Fruit fly (Drosophila melanogaster): ENCODE data around the gene CG9166.

Gene CG9166

DNA sequence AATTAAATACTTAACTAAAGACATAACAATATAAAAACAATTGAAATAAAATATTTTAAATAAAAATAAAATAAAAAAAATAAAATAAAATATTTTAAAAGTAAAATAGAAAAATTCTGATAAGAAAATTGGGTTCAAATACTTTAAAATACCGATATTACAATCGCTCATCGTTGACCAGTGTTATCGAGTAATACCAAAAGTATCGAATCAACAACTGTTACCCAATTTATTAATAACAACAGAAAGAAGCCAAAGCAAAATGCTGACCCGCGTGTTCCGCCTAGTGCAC lies at the start of gene CG9166:
Gene CG9166 (plus strand): TSS at position 193 of the 292 bp plus-strand sequence.
- TF ChIP-seq EcR (GFP tag; optimal IDR thresholded peaks at IDR 0.05) (no peak), CG8478 (optimal IDR thresholded peaks at IDR 0.05) (no peak)

DNA sequence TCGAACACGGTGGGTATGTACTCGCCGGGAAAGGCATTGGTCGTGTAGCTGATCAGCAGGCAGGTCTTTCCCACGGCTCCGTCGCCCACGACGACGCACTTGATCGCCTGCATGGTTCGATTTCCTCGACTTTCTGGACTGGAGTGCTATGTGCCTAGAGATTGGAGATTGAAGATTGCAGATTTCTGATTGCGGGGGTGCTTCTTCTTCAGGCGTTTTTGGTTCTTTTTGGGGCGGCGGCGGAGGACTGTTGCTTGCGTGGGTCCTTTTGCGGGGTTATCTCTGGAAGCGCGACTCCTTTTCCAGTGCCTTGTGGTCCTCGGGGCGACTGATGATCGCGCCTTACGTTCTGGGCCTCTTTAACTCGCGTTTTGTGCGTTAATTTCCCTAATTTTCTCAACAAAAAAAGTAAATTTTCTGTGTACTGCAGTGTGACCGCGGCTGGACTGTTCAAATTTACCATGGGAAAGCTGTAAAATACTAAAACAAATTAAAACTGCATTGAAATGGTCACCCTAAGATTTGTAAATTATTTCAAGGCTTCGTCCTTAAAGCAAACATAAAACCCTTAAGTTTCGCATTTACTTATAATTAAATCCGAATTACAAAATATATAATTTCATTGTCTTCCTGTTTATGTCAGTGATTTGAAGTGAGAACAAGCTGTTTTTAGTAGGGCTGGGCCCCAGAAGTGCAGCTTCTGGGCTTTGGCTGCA lies 48.5 kb upstream of the CG9166 start, which contains the start of the genes Rac1 and Acat2:
Gene Rac1 (minus strand): TSS at position 450 of the 716 bp plus-strand sequence.
Gene Acat2 (plus strand): TSS at position 711 of the 716 bp plus-strand sequence.
- no peak for TF ChIP-seq usp (GFP tag; optimal IDR thresholded peaks at IDR 0.05)
- no peak for TF ChIP-seq pan (optimal IDR thresholded peaks at IDR 0.05)
- no peak for TF ChIP-seq CG8478 (optimal IDR thresholded peaks at IDR 0.05)
- no peak for TF ChIP-seq EcR (GFP tag; optimal IDR thresholded peaks at IDR 0.05)
- no peak for TF ChIP-seq Dll (optimal IDR thresholded peaks at IDR 0.05)
- no peak for TF ChIP-seq psq (optimal IDR thresholded peaks at IDR 0.05)

DNA sequence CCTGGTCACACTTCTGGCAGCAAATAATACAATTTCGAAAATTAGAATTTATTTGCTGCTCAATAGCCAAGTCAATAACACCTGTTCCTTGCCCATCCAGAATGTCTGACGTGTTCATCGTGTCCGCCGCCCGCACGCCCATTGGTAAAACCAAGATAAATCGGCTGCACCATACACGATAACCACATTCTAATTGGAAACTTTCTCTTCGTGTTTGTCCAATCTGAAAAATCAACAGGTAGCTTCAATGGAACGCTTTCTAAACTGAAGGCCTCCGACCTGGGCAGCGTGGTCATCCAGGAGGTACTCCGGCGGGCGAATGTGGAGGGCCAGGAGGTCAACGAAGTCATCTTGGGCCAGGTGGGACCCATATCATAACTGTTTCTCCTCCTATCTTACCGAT lies 48.0 kb upstream of the CG9166 start:
- TF ChIP-seq Dll (optimal IDR thresholded peaks at IDR 0.05), result no peak
- no peak for TF ChIP-seq usp (GFP tag; optimal IDR thresholded peaks at IDR 0.05)
- TF ChIP-seq EcR (GFP tag; optimal IDR thresholded peaks at IDR 0.05), result no peak
- TF ChIP-seq pan (optimal IDR thresholded peaks at IDR 0.05), result no peak
- TF ChIP-seq CG8478 (optimal IDR thresholded peaks at IDR 0.05), result no peak
- no peak for TF ChIP-seq psq (optimal IDR thresholded peaks at IDR 0.05)

DNA sequence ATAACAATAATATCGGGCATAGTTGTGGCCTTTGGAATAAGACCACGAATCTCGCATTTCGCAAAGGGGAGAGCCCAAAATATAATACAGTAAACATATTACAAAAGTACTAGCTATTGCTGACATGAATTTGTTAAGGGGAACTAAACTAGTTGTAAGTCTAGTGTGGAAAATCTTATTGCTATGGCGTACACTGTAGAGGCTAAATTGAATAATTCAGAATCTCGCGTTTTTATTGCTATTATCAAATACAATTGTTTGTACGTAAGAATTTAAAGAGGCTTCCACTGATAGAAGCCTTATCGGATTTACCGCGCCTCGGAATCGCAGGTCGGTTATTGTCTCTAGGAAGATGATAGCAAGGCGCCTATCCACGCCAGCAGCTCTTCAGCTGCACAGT lies 45.6 kb upstream of the CG9166 start:
- TF ChIP-seq pan (optimal IDR thresholded peaks at IDR 0.05) (no peak), CG8478 (optimal IDR thresholded peaks at IDR 0.05) (no peak), psq (optimal IDR thresholded peaks at IDR 0.05) (no peak), usp (GFP tag; optimal IDR thresholded peaks at IDR 0.05) (no peak), EcR (GFP tag; optimal IDR thresholded peaks at IDR 0.05) (no peak), Dll (optimal IDR thresholded peaks at IDR 0.05) (no peak)

DNA sequence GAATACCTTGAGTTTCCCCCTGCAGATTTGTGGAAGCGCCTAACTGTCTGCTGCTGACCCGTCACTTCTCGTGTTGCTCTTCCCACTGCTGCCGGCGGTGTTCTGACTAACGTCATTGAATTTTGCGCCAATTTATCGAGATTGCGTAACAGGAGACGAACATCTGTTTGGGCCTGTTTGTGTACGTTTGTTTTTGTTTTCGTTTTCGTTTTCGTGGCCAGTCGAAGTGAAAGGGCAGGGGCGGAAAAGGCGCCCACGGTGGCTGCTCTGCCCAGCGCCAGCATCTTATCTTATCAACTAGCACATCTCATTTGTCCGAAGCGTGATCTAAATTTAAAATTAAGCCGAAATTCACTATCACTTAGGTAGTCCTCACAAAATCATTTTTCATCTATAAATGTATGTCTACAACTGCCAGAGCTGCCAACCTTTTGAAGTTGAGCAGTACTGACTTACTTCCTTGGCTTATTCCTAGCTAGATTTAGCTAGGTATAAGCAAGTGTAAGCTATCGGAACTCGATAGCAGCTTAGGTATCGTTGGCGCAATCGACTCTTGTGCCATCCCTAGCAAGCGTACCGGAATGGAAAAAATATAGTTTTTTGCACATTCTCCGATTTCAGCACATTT lies 43.8 kb upstream of the CG9166 start, which contains the start of the genes Ctr9 and Nt5a:
Gene Ctr9 (plus strand): TSS at position 220 of the 628 bp plus-strand sequence.
Gene Nt5a (minus strand): TSS at position 414 of the 628 bp plus-strand sequence.
- no peak for TF ChIP-seq psq (optimal IDR thresholded peaks at IDR 0.05)
- no peak for TF ChIP-seq usp (GFP tag; optimal IDR thresholded peaks at IDR 0.05)
- no peak for TF ChIP-seq pan (optimal IDR thresholded peaks at IDR 0.05)
- TF ChIP-seq EcR (GFP tag; optimal IDR thresholded peaks at IDR 0.05), result no peak
- TF ChIP-seq CG8478 (optimal IDR thresholded peaks at IDR 0.05), result no peak
- no peak for TF ChIP-seq Dll (optimal IDR thresholded peaks at IDR 0.05)

DNA sequence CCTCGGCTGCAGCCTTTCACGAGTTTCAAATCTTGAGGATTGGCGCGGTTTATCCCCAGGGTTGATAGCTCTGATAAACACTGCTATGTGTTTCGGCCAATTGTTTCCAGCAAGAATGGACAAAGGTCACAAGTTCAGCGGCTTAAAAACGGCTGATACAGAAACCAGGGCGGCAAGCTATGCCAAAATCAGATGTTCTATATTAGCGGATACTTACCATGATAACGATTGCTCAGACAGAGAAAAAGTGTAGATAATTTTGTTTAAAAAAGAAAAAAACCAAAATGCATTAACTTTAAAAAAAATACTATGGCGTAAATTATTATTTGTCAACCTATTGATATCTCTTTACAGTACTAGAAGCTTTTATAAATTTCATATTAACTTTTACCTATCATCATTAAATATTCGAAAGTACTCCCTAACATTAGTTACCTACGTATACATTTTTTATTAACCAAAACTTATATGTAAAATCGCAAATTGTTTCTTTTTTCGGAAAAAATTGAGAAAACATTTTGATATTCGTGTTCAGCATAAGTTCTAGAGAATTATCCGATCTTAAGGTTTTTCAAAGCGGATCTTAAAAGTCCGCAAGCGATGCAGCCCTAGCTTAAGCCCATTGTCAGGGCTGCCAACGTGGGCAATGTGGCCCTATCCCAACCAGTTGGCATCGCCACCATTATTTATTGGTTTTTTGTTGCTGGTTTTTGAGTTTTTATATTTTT lies 37.7 kb upstream of the CG9166 start, which contains the start of the genes sturkopf and Herc4:
Gene sturkopf (minus strand): TSS at position 339 of the 728 bp plus-strand sequence.
Gene Herc4 (plus strand): TSS at position 658 of the 728 bp plus-strand sequence.
- TF ChIP-seq psq (optimal IDR thresholded peaks at IDR 0.05) (no peak), CG8478 (optimal IDR thresholded peaks at IDR 0.05) (no peak), pan (optimal IDR thresholded peaks at IDR 0.05) (no peak), EcR (GFP tag; optimal IDR thresholded peaks at IDR 0.05) (no peak), Dll (optimal IDR thresholded peaks at IDR 0.05) (no peak), usp (GFP tag; optimal IDR thresholded peaks at IDR 0.05) (no peak)

DNA sequence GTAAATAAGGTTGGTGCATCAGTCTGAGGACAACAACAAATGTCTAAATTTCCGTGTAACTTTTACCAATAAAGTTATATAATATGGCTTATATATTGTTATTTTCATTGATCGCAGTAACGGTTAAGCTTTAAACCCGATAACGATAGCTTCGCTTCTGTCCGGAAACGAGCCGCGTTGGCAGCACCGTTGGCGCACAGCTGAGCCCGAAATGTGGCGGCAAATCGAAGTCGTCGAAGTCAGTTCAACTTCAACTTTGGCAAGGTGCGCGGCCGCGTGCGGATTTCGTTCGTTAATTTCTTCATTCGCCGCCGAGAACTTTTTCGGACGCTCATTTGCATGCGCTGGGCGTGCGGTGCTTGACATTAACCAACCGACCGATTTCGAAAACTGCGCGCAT lies 32.7 kb upstream of the CG9166 start, which contains the start of gene Myo61F:
Gene Myo61F (plus strand): TSS at position 240 of the 400 bp plus-strand sequence.
- TF ChIP-seq CG8478 (optimal IDR thresholded peaks at IDR 0.05) (no peak), psq (optimal IDR thresholded peaks at IDR 0.05) (no peak), usp (GFP tag; optimal IDR thresholded peaks at IDR 0.05) (no peak), EcR (GFP tag; optimal IDR thresholded peaks at IDR 0.05) (no peak), pan (optimal IDR thresholded peaks at IDR 0.05) (no peak), Dll (optimal IDR thresholded peaks at IDR 0.05) (no peak)

DNA sequence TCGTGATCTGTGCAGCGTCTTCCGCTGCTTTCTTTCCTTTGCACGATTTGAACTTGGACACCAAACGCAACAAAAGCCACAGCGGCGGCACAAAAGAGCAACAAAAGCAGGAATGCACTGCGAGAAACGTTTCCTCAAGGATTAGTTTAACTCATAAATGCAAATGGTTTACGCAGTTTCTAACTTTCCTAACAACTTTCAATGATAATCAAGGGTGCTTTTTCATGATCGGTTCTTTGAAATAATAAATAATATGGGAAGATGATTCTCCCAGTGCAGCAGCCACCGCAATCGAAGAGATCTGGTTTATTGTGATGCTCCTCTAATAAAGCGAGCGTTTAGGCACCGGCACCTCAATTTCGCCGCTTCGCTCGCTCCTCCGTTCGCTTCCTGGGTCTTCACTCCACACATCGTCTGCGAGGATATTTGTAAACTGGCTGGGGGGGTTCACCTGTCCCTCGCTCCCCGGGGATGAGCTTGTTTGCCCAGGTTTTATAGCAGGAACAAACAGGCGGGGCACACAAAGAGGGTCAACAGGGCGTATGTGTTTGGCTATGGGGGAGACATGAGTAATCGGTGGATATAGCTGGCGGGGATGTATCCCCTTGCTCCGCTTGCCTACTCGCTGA lies 31.7 kb upstream of the CG9166 start:
- TF ChIP-seq usp (GFP tag; optimal IDR thresholded peaks at IDR 0.05) (no peak), EcR (GFP tag; optimal IDR thresholded peaks at IDR 0.05) (no peak), pan (optimal IDR thresholded peaks at IDR 0.05) (no peak), CG8478 (optimal IDR thresholded peaks at IDR 0.05) (no peak)

DNA sequence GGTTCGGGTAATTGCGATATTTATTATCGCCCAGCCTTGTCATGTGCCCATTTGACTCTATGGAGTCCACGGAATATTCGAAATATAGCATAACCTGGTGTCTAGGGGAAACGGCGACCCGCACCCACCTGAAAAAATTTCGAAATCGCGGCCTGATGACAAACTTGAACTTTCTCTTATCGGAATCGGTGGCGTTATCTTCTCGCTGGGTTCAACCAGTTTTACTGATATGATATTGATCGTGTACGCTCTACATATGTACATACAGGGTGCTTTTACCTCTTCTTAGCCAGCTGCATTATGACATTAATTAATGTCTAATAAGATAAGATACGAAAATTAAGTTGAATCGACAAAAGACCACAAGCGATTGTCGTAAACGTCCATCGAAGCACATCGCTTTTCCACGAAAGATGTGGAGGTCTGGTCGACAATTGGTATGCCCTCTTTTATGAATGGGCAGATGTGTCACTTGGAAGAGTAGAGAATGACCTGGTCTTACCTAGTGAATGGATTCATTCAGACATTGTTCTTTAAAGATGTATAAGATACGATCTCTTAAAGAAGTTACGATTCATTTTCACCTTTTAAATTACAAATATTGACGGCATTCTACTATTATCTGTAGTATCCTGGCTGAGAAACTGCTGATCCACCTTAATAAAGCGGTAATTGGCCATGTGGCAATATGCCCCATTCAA lies 30.5 kb upstream of the CG9166 start:
- TF ChIP-seq pan (optimal IDR thresholded peaks at IDR 0.05) (no peak), usp (GFP tag; optimal IDR thresholded peaks at IDR 0.05) (no peak), EcR (GFP tag; optimal IDR thresholded peaks at IDR 0.05) (no peak), CG8478 (optimal IDR thresholded peaks at IDR 0.05) (no peak), Dll (optimal IDR thresholded peaks at IDR 0.05) (no peak), psq (optimal IDR thresholded peaks at IDR 0.05) (no peak)

DNA sequence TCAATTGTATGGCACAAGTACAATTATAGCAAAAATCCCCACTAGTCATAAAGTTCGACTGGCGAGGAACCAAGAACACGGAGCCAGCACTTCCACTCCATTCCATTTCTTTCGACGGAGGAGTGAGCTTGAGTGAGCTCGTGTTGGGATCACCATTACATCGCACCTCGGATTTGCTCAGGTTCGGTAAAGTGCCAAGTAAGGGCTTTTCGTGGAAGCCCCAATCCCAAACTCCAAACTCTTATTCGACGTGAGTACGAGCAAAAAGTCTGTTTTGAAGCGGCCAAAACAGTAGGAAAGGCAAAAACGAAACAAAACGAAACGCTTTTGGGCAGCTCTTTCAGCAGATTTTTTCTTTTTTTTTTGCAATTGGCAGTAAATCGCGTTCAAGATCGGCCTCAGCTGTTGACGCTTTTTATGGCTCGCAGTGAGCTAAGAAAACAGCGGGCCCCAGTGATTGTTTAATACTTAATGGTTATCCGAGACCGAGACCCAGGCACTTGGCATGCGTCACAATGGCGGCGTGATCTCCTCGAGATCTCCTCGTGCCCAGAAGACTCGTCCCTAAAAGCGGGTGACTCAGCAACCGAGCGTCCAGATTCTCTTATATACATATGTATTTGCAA lies 29.9 kb upstream of the CG9166 start:
- no peak for TF ChIP-seq pan (optimal IDR thresholded peaks at IDR 0.05)
- TF ChIP-seq Dll (optimal IDR thresholded peaks at IDR 0.05), result no peak
- TF ChIP-seq EcR (GFP tag; optimal IDR thresholded peaks at IDR 0.05), result no peak
- no peak for TF ChIP-seq CG8478 (optimal IDR thresholded peaks at IDR 0.05)
- no peak for TF ChIP-seq psq (optimal IDR thresholded peaks at IDR 0.05)
- no peak for TF ChIP-seq usp (GFP tag; optimal IDR thresholded peaks at IDR 0.05)
